Fruit fly (Drosophila melanogaster): ENCODE results near the gene CG33301.

CG33301 gene

dm6 chr2L:10060516-10060915 is 11.1 kb downstream of the CG33301 start, which contains the start of gene Spn31A:
Gene Spn31A, plus strand, starts transcription at chr2L:10060816.
- no peak for TF ChIP-seq CTCF (optimal IDR thresholded peaks at IDR 0.05)
- no peak for TF ChIP-seq CG8478 (optimal IDR thresholded peaks at IDR 0.05)

- no peak for TF ChIP-seq CTCF (optimal IDR thresholded peaks at IDR 0.05)
- no peak for TF ChIP-seq CG8478 (optimal IDR thresholded peaks at IDR 0.05)
Observed at dm6 chr2L:10061276-10061675, 11.9 kb downstream of the CG33301 start.

- TF ChIP-seq CG8478 (optimal IDR thresholded peaks at IDR 0.05) (no peak), CTCF (optimal IDR thresholded peaks at IDR 0.05) (no peak)
Observed at dm6 chr2L:10064754-10065153, 15.4 kb downstream of the CG33301 start.

dm6 chr2L:10092289-10092688 is 42.9 kb downstream of the CG33301 start, which contains the start of gene CG13133:
Gene CG13133, minus strand, starts transcription at chr2L:10092389.
- TF ChIP-seq CG8478 (optimal IDR thresholded peaks at IDR 0.05) (no peak), CTCF (optimal IDR thresholded peaks at IDR 0.05) (no peak)

- TF ChIP-seq CG8478 (optimal IDR thresholded peaks at IDR 0.05) (no peak), CTCF (optimal IDR thresholded peaks at IDR 0.05) (no peak)
Observed at dm6 chr2L:10093788-10094187, 44.4 kb downstream of the CG33301 start, which contains the start of gene CG34109. Gene CG34109, plus strand, starts transcription at chr2L:10094088.

dm6 chr2L:10096127-10096526 is 46.7 kb downstream of the CG33301 start:
- TF ChIP-seq CTCF (optimal IDR thresholded peaks at IDR 0.05) (no peak), CG8478 (optimal IDR thresholded peaks at IDR 0.05) (no peak)

Measured in S2 (cell line).